Worm (Caenorhabditis elegans): ENCODE measurements around the gene F09E5.16.

- no peak for TF ChIP-seq med-1 (GFP tag; optimal IDR thresholded peaks at IDR 0.05; ENCODE audit: insufficient read depth)
- TF ChIP-seq cog-1 (tag; optimal IDR thresholded peaks at IDR 0.05), result peak; percentile 46
- no peak for TF ChIP-seq ref-1 (GFP tag; conservative IDR thresholded peaks at IDR 0.05)
- peak; percentile 83 for TF ChIP-seq flt-1 (GFP tag; IDR thresholded peaks at IDR 0.05)
- TF ChIP-seq tab-1 (GFP tag; IDR thresholded peaks at IDR 0.05), result 0 out of 2 replicates have a peak, but pooled peaks have one; percentile 39
- no peak for TF ChIP-seq ztf-29 (GFP tag; IDR thresholded peaks at IDR 0.05)
- TF ChIP-seq ztf-23 (GFP tag; IDR thresholded peaks at IDR 0.05), result peak; percentile 73
Measured at ce11 chrII:5389831-5390323, 24.3 kb upstream of the F09E5.16 start, which contains the start of gene ndx-6.
